Worm (Caenorhabditis elegans) whole organism, L1 larva: Measurements from ENCODE around the gene srz-54.
A peak's percentile ranks its signal among the peaks of the same experiment; 100 is the strongest.

ENCODE experiments used
- C04F5.9 ChIP-seq: sonication (generic microtip); optimal IDR thresholded peaks from 2 replicates; lab custom pipeline; 2016; ENCODE audit warnings: missing genetic modification characterization, missing compliant biosample characterization
- C16A3.4 ChIP-seq: fragments of 150-350 bp; optimal IDR thresholded peaks from 2 replicates; lab custom pipeline; 2014; ENCODE audit warnings: missing biosample characterization, missing genetic modification characterization
- ceh-63 ChIP-seq: fragments of 200-800 bp; sonication (Bioruptor generic); optimal IDR thresholded peaks from 2 replicates; lab custom pipeline; 2018; ENCODE audit warnings: mild to moderate bottlenecking, missing genetic modification characterization, missing compliant biosample characterization
- ceh-8 ChIP-seq: fragments of 200-800 bp; sonication (Bioruptor generic); optimal IDR thresholded peaks from 2 replicates; lab custom pipeline; 2018; ENCODE audit warnings: mild to moderate bottlenecking, missing genetic modification characterization, moderate library complexity, missing compliant biosample characterization
- ceh-82 ChIP-seq, 3 experiments: fragments of 150-350 bp in 1 of 3; sonication (generic microtip) in 2 of 3; optimal IDR thresholded peaks; 2 replicates each; lab custom pipeline; 2014 to 2017; ENCODE audit warnings: missing biosample characterization in 3 of 3, missing genetic modification characterization in 3 of 3
- ceh-90 ChIP-seq: sonication (generic microtip); optimal IDR thresholded peaks from 2 replicates; lab custom pipeline; 2016; ENCODE audit warnings: missing genetic modification characterization, missing compliant biosample characterization
- dpl-1 ChIP-seq, 3 experiments: fragments of 150-350 bp in 2 of 3; sonication (generic microtip) in 1 of 3; optimal IDR thresholded peaks; 2 replicates each; lab custom pipeline; 2014 to 2017; ENCODE audit warnings: missing biosample characterization in 3 of 3, missing genetic modification characterization in 3 of 3, missing genetic modification reagents in 3 of 3
- efl-1 ChIP-seq, 4 experiments: fragments of 150-350 bp; optimal IDR thresholded peaks in 3 of 4; peaks in 1 of 4; 1 replicate in 1 of 4; 2 replicates in 3 of 4; lab custom pipeline; 2014; ENCODE audit warnings: missing biosample characterization in 2 of 4, missing genetic modification characterization in 2 of 4, missing genetic modification reagents in 2 of 4
- elt-2 ChIP-seq: sonication (generic microtip); optimal IDR thresholded peaks from 2 replicates; lab custom pipeline; 2016; ENCODE audit warnings: missing genetic modification characterization, mild to moderate bottlenecking, inconsistent platforms, missing compliant biosample characterization, missing genetic modification reagents
- ets-5 ChIP-seq: fragments of 200-800 bp; sonication (Bioruptor generic); IDR thresholded peaks from 2 replicates; pipeline ENCODE4 v1.3.6; 2022; ENCODE audit warnings: missing genetic modification characterization, missing compliant biosample characterization
- fkh-10 ChIP-seq: sonication (generic microtip); optimal IDR thresholded peaks from 2 replicates; lab custom pipeline; 2017; ENCODE audit warnings: missing biosample characterization, missing genetic modification reagents, missing genetic modification characterization
- fkh-4 ChIP-seq: sonication (generic microtip); optimal IDR thresholded peaks from 2 replicates; lab custom pipeline; 2016; ENCODE audit warnings: missing compliant biosample characterization, missing genetic modification characterization, borderline replicate concordance
- fkh-8 ChIP-seq: sonication (generic microtip); optimal IDR thresholded peaks from 2 replicates; lab custom pipeline; 2016; ENCODE audit warnings: mild to moderate bottlenecking, missing genetic modification characterization, missing compliant biosample characterization
- fos-1 ChIP-seq: fragments of 150-350 bp; optimal IDR thresholded peaks from 2 replicates; lab custom pipeline; 2014; ENCODE audit warnings: missing biosample characterization, missing genetic modification characterization
- hlh-17 ChIP-seq: fragments of 200-800 bp; sonication (Bioruptor generic); optimal IDR thresholded peaks from 2 replicates; lab custom pipeline; 2018; ENCODE audit warnings: missing genetic modification characterization, mild to moderate bottlenecking, missing compliant biosample characterization, moderate library complexity, borderline replicate concordance
- hlh-4 ChIP-seq: sonication (generic microtip); optimal IDR thresholded peaks from 2 replicates; lab custom pipeline; 2016; ENCODE audit warnings: mild to moderate bottlenecking, missing genetic modification characterization, missing compliant biosample characterization
- lin-15B ChIP-seq: fragments of 150-350 bp; sonication (generic microtip); optimal IDR thresholded peaks from 3 replicates; lab custom pipeline; 2014; ENCODE audit warnings: missing biosample characterization, missing genetic modification characterization
- lin-35 ChIP-seq, 2 experiments: fragments of 150-350 bp; optimal IDR thresholded peaks; 2 replicates each; lab custom pipeline; 2014; ENCODE audit warnings: missing biosample characterization in 2 of 2, missing genetic modification characterization in 2 of 2, missing genetic modification reagents in 2 of 2
- lir-3 ChIP-seq: sonication (generic microtip); optimal IDR thresholded peaks from 2 replicates; lab custom pipeline; 2016; ENCODE audit warnings: mild to moderate bottlenecking, missing genetic modification characterization, moderate library complexity, missing compliant biosample characterization; ENCODE audit not compliant: poor library complexity
- mab-9 ChIP-seq: fragments of 200-800 bp; sonication (Bioruptor generic); IDR thresholded peaks from 2 replicates; pipeline ENCODE4 v1.3.6; 2022; ENCODE audit warnings: missing genetic modification reagents, missing genetic modification characterization, missing compliant biosample characterization
- mep-1 ChIP-seq: fragments of 150-350 bp; optimal IDR thresholded peaks from 2 replicates; lab custom pipeline; 2014; ENCODE audit warnings: missing biosample characterization, missing genetic modification characterization
- nhr-11 ChIP-seq: fragments of 150-350 bp; optimal IDR thresholded peaks from 2 replicates; lab custom pipeline; 2014; ENCODE audit warnings: missing biosample characterization, missing genetic modification characterization
- nhr-19 ChIP-seq: fragments of 200-800 bp; sonication (Bioruptor generic); conservative IDR thresholded peaks from 2 replicates; pipeline ENCODE4 v1.3.6; 2022; ENCODE audit warnings: missing genetic modification characterization, missing compliant biosample characterization
- nhr-20 ChIP-seq: sonication (generic microtip); optimal IDR thresholded peaks from 2 replicates; lab custom pipeline; 2016; ENCODE audit warnings: mild to moderate bottlenecking, missing genetic modification characterization, missing compliant biosample characterization
- nhr-28 ChIP-seq: fragments of 150-350 bp; optimal IDR thresholded peaks from 2 replicates; lab custom pipeline; 2014; ENCODE audit warnings: missing biosample characterization, missing genetic modification characterization
- nhr-47 ChIP-seq: sonication (generic microtip); optimal IDR thresholded peaks from 2 replicates; lab custom pipeline; 2016; ENCODE audit warnings: mild to moderate bottlenecking, missing genetic modification characterization, moderate library complexity, missing compliant biosample characterization
- nhr-71 ChIP-seq: sonication (generic microtip); optimal IDR thresholded peaks from 2 replicates; lab custom pipeline; 2016; ENCODE audit warnings: mild to moderate bottlenecking, missing genetic modification characterization, moderate library complexity, missing compliant biosample characterization
- nhr-84 ChIP-seq: sonication (generic microtip); optimal IDR thresholded peaks from 2 replicates; lab custom pipeline; 2017; ENCODE audit warnings: missing biosample characterization, missing genetic modification characterization
- pag-3 ChIP-seq: sonication (generic microtip); optimal IDR thresholded peaks from 2 replicates; lab custom pipeline; 2017; ENCODE audit warnings: missing genetic modification characterization, mild to moderate bottlenecking, missing compliant biosample characterization, antibody characterized with exemption, borderline replicate concordance; ENCODE audit not compliant: insufficient read depth
- pax-3 ChIP-seq: fragments of 200-800 bp; sonication (Bioruptor generic); optimal IDR thresholded peaks from 2 replicates; lab custom pipeline; 2018; ENCODE audit warnings: mild to moderate bottlenecking, missing genetic modification characterization, moderate library complexity, missing compliant biosample characterization
- pqm-1 ChIP-seq: sonication (generic microtip); optimal IDR thresholded peaks from 3 replicates; lab custom pipeline; 2017; ENCODE audit warnings: missing biosample characterization, missing genetic modification characterization
- skn-1 ChIP-seq: fragments of 150-350 bp; optimal IDR thresholded peaks from 2 replicates; lab custom pipeline; 2014; ENCODE audit warnings: missing biosample characterization, missing genetic modification characterization
- snu-23 ChIP-seq: sonication (generic microtip); optimal IDR thresholded peaks from 2 replicates; lab custom pipeline; 2016; ENCODE audit warnings: missing genetic modification characterization, missing compliant biosample characterization
- sptf-1 ChIP-seq: fragments of 150-350 bp; optimal IDR thresholded peaks from 2 replicates; lab custom pipeline; 2014; ENCODE audit warnings: missing biosample characterization, missing genetic modification characterization
- tlp-1 ChIP-seq: fragments of 150-350 bp; optimal IDR thresholded peaks from 2 replicates; lab custom pipeline; 2014; ENCODE audit warnings: missing biosample characterization, missing genetic modification characterization
- xbp-1 ChIP-seq: sonication (generic microtip); optimal IDR thresholded peaks from 2 replicates; lab custom pipeline; 2016; ENCODE audit warnings: missing genetic modification characterization, missing compliant biosample characterization
- zag-1 ChIP-seq: fragments of 150-350 bp; optimal IDR thresholded peaks from 2 replicates; lab custom pipeline; 2014; ENCODE audit warnings: missing biosample characterization, missing genetic modification characterization
- ztf-11 ChIP-seq, 2 experiments: sonication (generic microtip); optimal IDR thresholded peaks; 2 replicates each; lab custom pipeline; 2016 to 2017; ENCODE audit warnings: missing genetic modification characterization in 2 of 2, missing biosample characterization in 1 of 2, missing compliant biosample characterization in 1 of 2

The srz-54 gene

ce11 chrV:16966636-16967035, 13.8 kb upstream of the srz-54 start, which contains the start of gene fbxa-90:
fbxa-90 (plus strand) TSS chrV:16966814.
- TF ChIP-seq mab-9 (GFP tag; lab: Robert Waterston, UW) (no peak), lir-3 (tag; lab: Kevin White, UChicago) (no peak), mep-1 (tag; lab: Kevin White, UChicago) (no peak), ceh-8 (GFP tag; lab: Kevin White, UChicago) (no peak), nhr-71 (tag; lab: Kevin White, UChicago) (no peak), dpl-1 (GFP tag; optimal IDR thresholded peaks at IDR 0.05; lab: Kevin White, UChicago) (peak in 2 of 3 experiments; percentile 27 to 31), nhr-28 (no peak), C16A3.4 (tag; lab: Kevin White, UChicago) (no peak), efl-1 (optimal IDR thresholded peaks at IDR 0.05; lab: Kevin White, UChicago) (peak; percentile 29 to 64), efl-1 (GFP tag; optimal IDR thresholded peaks at IDR 0.05 in 1 of 2; lab: Kevin White, UChicago) (peak in 1 of 2 experiments; percentile 94), lin-35 (GFP tag; optimal IDR thresholded peaks at IDR 0.05; lab: Kevin White, UChicago) (peak in 1 of 2 experiments; percentile 54), xbp-1 (tag; lab: Kevin White, UChicago) (no peak), fos-1 (tag; lab: Kevin White, UChicago) (no peak), ceh-82 (tag; optimal IDR thresholded peaks at IDR 0.05; lab: Kevin White, UChicago) (no peak), fkh-10 (no peak), tlp-1 (tag; lab: Kevin White, UChicago) (no peak), nhr-19 (no peak), skn-1 (tag; lab: Kevin White, UChicago) (peak; percentile 15), pax-3 (no peak), pqm-1 (tag; lab: Kevin White, UChicago) (no peak), nhr-11 (no peak)
- TF ChIP-seq, all 84 proteins: peak for 4

- no peak for TF ChIP-seq hlh-17
- TF ChIP-seq nhr-71 (tag; lab: Kevin White, UChicago): no peak
- TF ChIP-seq nhr-19: no peak
Measured at ce11 chrV:16972134-16972533, 8.3 kb upstream of the srz-54 start, which contains the start of gene srh-119. srh-119 (plus strand) TSS chrV:16972434.

DNA sequence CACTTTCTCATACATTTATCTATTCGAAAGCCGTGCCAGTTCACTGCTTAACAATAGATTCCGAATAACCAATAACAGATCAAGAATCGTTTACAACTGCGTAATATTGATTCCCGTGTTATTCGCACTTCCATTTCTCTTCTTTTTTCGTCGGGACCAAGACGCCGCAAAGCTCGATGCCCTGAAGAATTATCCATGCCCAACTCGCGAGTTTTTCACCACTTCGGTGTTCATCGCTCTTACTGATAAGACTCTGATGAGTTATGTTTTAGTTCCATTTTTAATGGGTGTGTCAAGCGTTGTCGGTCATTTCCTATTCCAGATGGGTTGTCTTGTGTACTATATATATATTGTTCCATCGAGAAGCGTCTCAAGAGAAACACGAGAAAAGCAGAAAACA, 7.1 kb upstream of the srz-54 start:
- no peak for TF ChIP-seq fkh-8 (tag; lab: Kevin White, UChicago)
- TF ChIP-seq nhr-71 (tag; lab: Kevin White, UChicago): no peak

ce11 chrV:16974919-16975318, 5.5 kb upstream of the srz-54 start, which contains the start of gene srx-54:
srx-54 (plus strand) TSS chrV:16975219.
- TF ChIP-seq sptf-1 (tag; lab: Kevin White, UChicago) (no peak), C04F5.9 (tag; lab: Kevin White, UChicago) (no peak), ceh-63 (GFP tag; lab: Kevin White, UChicago) (no peak), lin-15B (tag; lab: Kevin White, UChicago) (no peak), pax-3 (no peak), zag-1 (tag; lab: Kevin White, UChicago) (no peak), nhr-20 (tag; lab: Kevin White, UChicago) (no peak), snu-23 (GFP tag; lab: Kevin White, UChicago) (no peak), pag-3 (tag; lab: Kevin White, UChicago) (no peak), ets-5 (GFP tag; lab: Robert Waterston, UW) (no peak), elt-2 (tag; lab: Kevin White, UChicago) (no peak), hlh-4 (tag; lab: Kevin White, UChicago) (no peak), ceh-90 (tag; lab: Kevin White, UChicago) (no peak)

ce11 chrV:16987035-16987434, 6.6 kb downstream of the srz-54 start, which contains the start of gene Y102A5C.40:
Y102A5C.40 (minus strand) TSS chrV:16987135.
- TF ChIP-seq ztf-11 (tag; optimal IDR thresholded peaks at IDR 0.05; lab: Kevin White, UChicago) (no peak), lin-35 (GFP tag; optimal IDR thresholded peaks at IDR 0.05; lab: Kevin White, UChicago) (no peak), hlh-17 (no peak), mep-1 (tag; lab: Kevin White, UChicago) (no peak), nhr-84 (no peak), fkh-4 (tag; lab: Kevin White, UChicago) (no peak), skn-1 (tag; lab: Kevin White, UChicago) (no peak), nhr-20 (tag; lab: Kevin White, UChicago) (no peak), xbp-1 (tag; lab: Kevin White, UChicago) (no peak), nhr-47 (tag; lab: Kevin White, UChicago) (no peak)
